Worm (Caenorhabditis elegans): ENCODE data around the gene R05H10.7.

ce11 chrII:14812661-14813060, 42.7 kb upstream of the R05H10.7 start:
- TF ChIP-seq tab-1 (GFP tag; IDR thresholded peaks at IDR 0.05) (no peak), flt-1 (GFP tag; IDR thresholded peaks at IDR 0.05) (no peak), cog-1 (tag; optimal IDR thresholded peaks at IDR 0.05) (no peak), ref-1 (GFP tag; conservative IDR thresholded peaks at IDR 0.05) (no peak), ztf-23 (GFP tag; IDR thresholded peaks at IDR 0.05) (no peak), T22C8.4 (GFP tag; IDR thresholded peaks at IDR 0.05) (no peak), med-1 (GFP tag; optimal IDR thresholded peaks at IDR 0.05; ENCODE audit: insufficient read depth) (no peak)

All from whole organism, midembryonic.